Fruit fly (Drosophila melanogaster) whole organism, embryonic: ENCODE measurements around the gene CG34008.
A peak's percentile ranks its signal among the peaks of the same experiment; 100 is the strongest.

Experiments used
- Asciz ChIP-seq: fragments of 200-800 bp; sonication (Bioruptor generic); optimal IDR thresholded peaks from 2 replicates; lab custom pipeline; 2017; ENCODE audit warnings: missing biosample characterization, mild to moderate bottlenecking, missing genetic modification characterization, missing genetic modification reagents
- Atf6 ChIP-seq: fragments of 200-800 bp; sonication (Bioruptor generic); IDR thresholded peaks from 2 replicates; pipeline ENCODE4 v1.3.6; 2022; ENCODE audit warnings: missing biosample characterization, missing genetic modification characterization
- Blimp-1 ChIP-seq: fragments of 200-800 bp; sonication (Bioruptor generic); optimal IDR thresholded peaks from 3 replicates; lab custom pipeline; 2018; ENCODE audit warnings: missing biosample characterization, missing genetic modification characterization, mild to moderate bottlenecking, moderate library complexity, missing genetic modification reagents
- CG10543 ChIP-seq: fragments of 200-800 bp; sonication (Bioruptor generic); optimal IDR thresholded peaks from 3 replicates; lab custom pipeline; 2017; ENCODE audit warnings: missing biosample characterization, mild to moderate bottlenecking, missing genetic modification characterization, moderate library complexity
- CG13424 ChIP-seq: fragments of 200-800 bp; sonication (Bioruptor generic); optimal IDR thresholded peaks from 2 replicates; lab custom pipeline; 2019; ENCODE audit warnings: missing biosample characterization, mild to moderate bottlenecking, missing genetic modification characterization, moderate library complexity
- CG1529 ChIP-seq: fragments of 200-800 bp; sonication (Bioruptor generic); optimal IDR thresholded peaks from 3 replicates; lab custom pipeline; 2018; ENCODE audit warnings: missing biosample characterization, missing genetic modification characterization
- CG15479 ChIP-seq: fragments of 200-800 bp; sonication (Bioruptor generic); optimal IDR thresholded peaks from 3 replicates; lab custom pipeline; 2019; ENCODE audit warnings: missing biosample characterization, mild to moderate bottlenecking, missing genetic modification characterization, moderate library complexity
- CG15601 ChIP-seq: fragments of 200-800 bp; sonication (Bioruptor generic); optimal IDR thresholded peaks from 3 replicates; lab custom pipeline; 2019; ENCODE audit warnings: missing biosample characterization, mild to moderate bottlenecking, missing genetic modification characterization, moderate library complexity
- CG1603 ChIP-seq: fragments of 200-800 bp; sonication (Bioruptor generic); optimal IDR thresholded peaks from 2 replicates; lab custom pipeline; 2019; ENCODE audit warnings: missing biosample characterization, mild to moderate bottlenecking, missing genetic modification characterization, moderate library complexity
- CG17361 ChIP-seq: fragments of 200-800 bp; sonication (Bioruptor generic); IDR thresholded peaks from 3 replicates; pipeline ENCODE4 v1.3.6; 2022; ENCODE audit warnings: missing biosample characterization, missing genetic modification characterization
- CG18476 ChIP-seq: fragments of 200-800 bp; sonication (Bioruptor generic); optimal IDR thresholded peaks from 2 replicates; lab custom pipeline; 2016; ENCODE audit warnings: missing biosample characterization, mild to moderate bottlenecking, missing genetic modification characterization
- CG2202 ChIP-seq: fragments of 200-800 bp; sonication (Bioruptor generic); optimal IDR thresholded peaks from 2 replicates; lab custom pipeline; 2018; ENCODE audit warnings: missing biosample characterization, mild to moderate bottlenecking, missing genetic modification characterization
- CG2678 ChIP-seq: fragments of 200-800 bp; sonication (Bioruptor generic); optimal IDR thresholded peaks from 3 replicates; lab custom pipeline; 2019; ENCODE audit warnings: missing biosample characterization, mild to moderate bottlenecking, missing genetic modification characterization, moderate library complexity
- CG34376 ChIP-seq: fragments of 200-800 bp; sonication (Bioruptor generic); optimal IDR thresholded peaks from 2 replicates; lab custom pipeline; 2018; ENCODE audit warnings: missing biosample characterization, mild to moderate bottlenecking, missing genetic modification characterization
- CG3726 ChIP-seq: fragments of 200-800 bp; sonication (Bioruptor generic); IDR thresholded peaks from 3 replicates; pipeline ENCODE4, ENCODE4 v1.3.6; 2022; ENCODE audit warnings: missing biosample characterization, missing genetic modification characterization
- CG6813 ChIP-seq: fragments of 200-800 bp; sonication (Bioruptor generic); optimal IDR thresholded peaks from 2 replicates; lab custom pipeline; 2017; ENCODE audit warnings: missing biosample characterization, missing genetic modification characterization, mild to moderate bottlenecking, moderate library complexity, missing genetic modification reagents
- CG8089 ChIP-seq: fragments of 200-800 bp; sonication (Bioruptor generic); optimal IDR thresholded peaks from 3 replicates; lab custom pipeline; 2016; ENCODE audit warnings: missing biosample characterization, missing genetic modification characterization
- CG8290 ChIP-seq, 3 experiments: fragments of 200-800 bp; sonication (Bioruptor generic); optimal IDR thresholded peaks; 2 replicates each; lab custom pipeline; 2016 to 2019; ENCODE audit warnings: missing biosample characterization in 3 of 3, missing genetic modification characterization in 3 of 3, mild to moderate bottlenecking in 2 of 3, moderate library complexity in 1 of 3
- CG9817 ChIP-seq: fragments of 200-800 bp; sonication (Bioruptor generic); optimal IDR thresholded peaks from 2 replicates; lab custom pipeline; 2018; ENCODE audit warnings: missing biosample characterization, mild to moderate bottlenecking, missing genetic modification characterization, moderate library complexity
- D ChIP-seq, 2 experiments: fragments of 200-800 bp in 1 of 2; fragments of >200 bp in 1 of 2; sonication (Bioruptor generic) in 1 of 2; optimal IDR thresholded peaks; 2 replicates in 1 of 2; 3 replicates in 1 of 2; lab custom pipeline; 2017; ENCODE audit warnings: mild to moderate bottlenecking in 1 of 2, missing biosample characterization in 1 of 2, missing genetic modification characterization in 1 of 2, missing genetic modification reagents in 1 of 2
- Dbx ChIP-seq: fragments of 200-800 bp; sonication (Bioruptor generic); IDR thresholded peaks from 3 replicates; pipeline ENCODE4 v1.3.6; 2022; ENCODE audit warnings: missing biosample characterization, missing genetic modification characterization
- Fer1 ChIP-seq: fragments of 200-800 bp; sonication (Bioruptor generic); optimal IDR thresholded peaks from 2 replicates; lab custom pipeline; 2017; ENCODE audit warnings: missing biosample characterization, mild to moderate bottlenecking, missing genetic modification characterization
- HLH3B ChIP-seq: fragments of 200-800 bp; sonication (Bioruptor generic); IDR thresholded peaks from 2 replicates; pipeline ENCODE4 v1.3.6; 2022; ENCODE audit warnings: missing biosample characterization, missing genetic modification characterization
- HmgD ChIP-seq: fragments of 200-800 bp; sonication (Bioruptor generic); optimal IDR thresholded peaks from 3 replicates; lab custom pipeline; 2016; ENCODE audit warnings: missing biosample characterization, missing genetic modification characterization
- Kr ChIP-seq: fragments of 200-800 bp; sonication (Bioruptor generic); optimal IDR thresholded peaks from 2 replicates; lab custom pipeline; 2017; ENCODE audit warnings: missing biosample characterization, mild to moderate bottlenecking, missing genetic modification characterization
- Lhr ChIP-seq: fragments of 200-800 bp; sonication (Bioruptor generic); optimal IDR thresholded peaks from 3 replicates; lab custom pipeline; 2017; ENCODE audit warnings: mild to moderate bottlenecking, missing biosample characterization, missing genetic modification reagents, missing genetic modification characterization
- Meics ChIP-seq: fragments of 200-800 bp; sonication (Bioruptor generic); optimal IDR thresholded peaks from 2 replicates; lab custom pipeline; 2017; ENCODE audit warnings: missing biosample characterization, mild to moderate bottlenecking, missing genetic modification characterization
- Oaz ChIP-seq: fragments of 200-800 bp; sonication (Bioruptor generic); IDR thresholded peaks from 2 replicates; pipeline ENCODE4 v1.3.6; 2022; ENCODE audit warnings: missing biosample characterization, missing genetic modification characterization
- Spps ChIP-seq: fragments of 200-800 bp; sonication (Bioruptor generic); optimal IDR thresholded peaks from 2 replicates; lab custom pipeline; 2018; ENCODE audit warnings: missing biosample characterization, mild to moderate bottlenecking, missing genetic modification characterization
- Trl ChIP-seq, 3 experiments: fragments of >200 bp in 2 of 3; fragments of 200-800 bp in 1 of 3; sonication (Bioruptor generic) in 1 of 3; optimal IDR thresholded peaks; 2 replicates in 1 of 3; 3 replicates in 2 of 3; lab custom pipeline; 2016 to 2017; ENCODE audit warnings: missing biosample characterization in 1 of 3, missing genetic modification characterization in 1 of 3
- cad ChIP-seq: fragments of >200 bp; optimal IDR thresholded peaks from 2 replicates; lab custom pipeline; 2017; ENCODE audit warnings: missing biosample characterization, missing genetic modification characterization
- chn ChIP-seq: fragments of 200-800 bp; sonication (Bioruptor generic); optimal IDR thresholded peaks from 2 replicates; lab custom pipeline; 2016; ENCODE audit warnings: missing biosample characterization, missing genetic modification characterization
- danr ChIP-seq: fragments of 200-800 bp; sonication (Bioruptor generic); IDR thresholded peaks from 2 replicates; pipeline ENCODE4 v1.3.6; 2022; ENCODE audit warnings: missing biosample characterization, missing genetic modification characterization
- lab ChIP-seq: fragments of 200-800 bp; sonication (Bioruptor generic); optimal IDR thresholded peaks from 3 replicates; lab custom pipeline; 2017; ENCODE audit warnings: missing biosample characterization, missing genetic modification characterization, mild to moderate bottlenecking, moderate library complexity, missing genetic modification reagents
- lola ChIP-seq, 3 experiments: fragments of >200 bp in 2 of 3; fragments of 200-800 bp in 1 of 3; sonication (Bioruptor generic) in 1 of 3; optimal IDR thresholded peaks; 2 replicates each; lab custom pipeline; 2017 to 2019; ENCODE audit warnings: missing biosample characterization in 3 of 3, missing genetic modification characterization in 3 of 3, mild to moderate bottlenecking in 1 of 3, moderate library complexity in 1 of 3
- mirr ChIP-seq: fragments of 200-800 bp; sonication (Bioruptor generic); optimal IDR thresholded peaks from 3 replicates; lab custom pipeline; 2018; ENCODE audit warnings: missing biosample characterization, mild to moderate bottlenecking, missing genetic modification characterization
- nau ChIP-seq: fragments of 200-800 bp; sonication (Bioruptor generic); optimal IDR thresholded peaks from 3 replicates; lab custom pipeline; 2017; ENCODE audit warnings: missing biosample characterization, mild to moderate bottlenecking, missing genetic modification characterization, missing genetic modification reagents
- nerfin-1 ChIP-seq: fragments of 200-800 bp; sonication (Bioruptor generic); optimal IDR thresholded peaks from 3 replicates; lab custom pipeline; 2019; ENCODE audit warnings: missing biosample characterization, mild to moderate bottlenecking, missing genetic modification characterization, moderate library complexity
- phol ChIP-seq: fragments of 200-800 bp; sonication (Bioruptor generic); optimal IDR thresholded peaks from 3 replicates; lab custom pipeline; 2018; ENCODE audit warnings: missing biosample characterization, mild to moderate bottlenecking, missing genetic modification characterization, moderate library complexity
- sc ChIP-seq, 3 experiments: fragments of >200 bp in 2 of 3; fragments of 200-800 bp in 1 of 3; sonication (Bioruptor generic) in 1 of 3; optimal IDR thresholded peaks; 2 replicates in 2 of 3; 3 replicates in 1 of 3; lab custom pipeline; 2017; ENCODE audit warnings: mild to moderate bottlenecking in 1 of 3, missing biosample characterization in 1 of 3, missing genetic modification characterization in 1 of 3, missing genetic modification reagents in 1 of 3
- scrt ChIP-seq: fragments of 200-800 bp; sonication (Bioruptor generic); optimal IDR thresholded peaks from 2 replicates; lab custom pipeline; 2018; ENCODE audit warnings: missing biosample characterization, mild to moderate bottlenecking, missing genetic modification characterization, moderate library complexity
- sim ChIP-seq: fragments of 200-800 bp; sonication (Bioruptor generic); IDR thresholded peaks from 2 replicates; pipeline ENCODE4 v1.3.6; 2022; ENCODE audit warnings: missing biosample characterization, missing genetic modification characterization
- sob ChIP-seq: fragments of 200-800 bp; sonication (Bioruptor generic); IDR thresholded peaks from 2 replicates; pipeline ENCODE4 v1.3.6; 2022; ENCODE audit warnings: missing biosample characterization, missing genetic modification characterization
- wdn ChIP-seq: fragments of 200-800 bp; sonication (Bioruptor generic); IDR thresholded peaks from 2 replicates; pipeline ENCODE4 v1.3.6; 2022; ENCODE audit warnings: missing biosample characterization, missing genetic modification characterization
- wor ChIP-seq: fragments of 200-800 bp; sonication (Bioruptor generic); IDR thresholded peaks from 2 replicates; pipeline ENCODE4 v1.3.6; 2022; ENCODE audit warnings: missing biosample characterization, missing genetic modification characterization

Gene CG34008

DNA sequence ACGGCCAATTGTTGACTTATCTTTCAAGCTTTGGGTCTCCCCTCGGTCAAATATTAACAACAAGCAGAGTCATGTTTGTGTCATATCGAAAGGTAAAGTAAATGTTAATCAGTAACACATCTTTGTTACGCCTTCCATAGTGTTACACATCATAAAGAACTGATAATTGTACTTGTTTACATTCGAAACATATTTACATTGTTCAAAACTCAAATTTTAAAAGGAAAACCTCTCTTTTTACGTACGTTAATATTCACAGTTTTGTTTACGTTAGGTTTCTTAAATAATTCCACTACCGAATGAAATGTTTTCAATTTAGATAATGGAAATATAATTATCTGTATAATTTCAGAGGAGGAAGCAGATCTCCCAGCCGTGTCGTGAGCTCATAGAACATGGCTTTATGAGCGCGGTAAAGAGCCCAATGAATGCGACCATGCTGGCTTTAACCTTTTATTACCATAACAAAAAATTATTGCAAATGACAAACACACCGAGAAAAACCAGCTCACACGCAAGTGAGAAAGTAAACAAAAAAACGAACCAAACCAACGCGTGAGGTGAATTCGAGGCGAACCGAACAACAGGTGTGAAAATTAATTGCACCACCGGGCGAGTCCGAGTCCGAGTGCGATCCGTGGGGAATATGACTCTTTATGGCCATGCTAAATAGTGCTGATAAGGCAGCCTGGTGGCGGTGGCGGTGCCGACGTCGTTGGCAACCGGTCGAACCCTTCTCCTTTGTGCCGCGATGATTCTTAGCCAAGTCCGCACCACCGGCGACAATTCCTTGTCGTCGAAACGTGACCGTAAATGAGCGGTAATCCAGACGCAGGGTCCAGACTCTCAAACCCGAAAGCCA lies 38.8 kb downstream of the CG34008 start (continued):
- TF ChIP-seq CG1603 (tag; lab: Kevin White, UChicago) (peak; percentile 48), Kr (GFP tag; lab: Kevin White, UChicago) (peak; percentile 74), CG15479 (GFP tag; lab: Kevin White, UChicago) (peak; percentile 83), lola (GFP tag; optimal IDR thresholded peaks at IDR 0.05; lab: Kevin White, UChicago) (peak in 1 of 3 experiments; percentile 58), CG13424 (tag; lab: Kevin White, UChicago) (peak; percentile 37), CG15601 (tag; lab: Kevin White, UChicago) (peak; percentile 81), Dbx (GFP tag; lab: Robert Waterston, UW) (no peak), CG3726 (no peak), sob (GFP tag; lab: Robert Waterston, UW) (peak; percentile 49), Asciz (GFP tag; lab: Kevin White, UChicago) (peak; percentile 82), lab (GFP tag; lab: Kevin White, UChicago) (peak; percentile 7), Meics (peak; percentile 9), sc (optimal IDR thresholded peaks at IDR 0.05; lab: Kevin White, UChicago) (no peak), sc (GFP tag; optimal IDR thresholded peaks at IDR 0.05; lab: Kevin White, UChicago) (peak; percentile 14), danr (GFP tag; lab: Robert Waterston, UW) (no peak), sim (GFP tag; lab: Robert Waterston, UW) (0 out of 2 replicates have a peak, but pooled peaks have one; percentile 22), Trl (optimal IDR thresholded peaks at IDR 0.05; lab: Kevin White, UChicago) (no peak), Trl (GFP tag; optimal IDR thresholded peaks at IDR 0.05; lab: Kevin White, UChicago) (peak; percentile 34), CG10543 (GFP tag; lab: Kevin White, UChicago) (peak; percentile 9), nerfin-1 (no peak), mirr (GFP tag; lab: Kevin White, UChicago) (no peak), CG9817 (tag; lab: Kevin White, UChicago) (peak; percentile 32), Atf6 (GFP tag; lab: Robert Waterston, UW) (peak; percentile 59), Spps (peak; percentile 20), phol (tag; lab: Kevin White, UChicago) (no peak), nau (no peak), D (optimal IDR thresholded peaks at IDR 0.05; lab: Kevin White, UChicago) (no peak), D (GFP tag; optimal IDR thresholded peaks at IDR 0.05; lab: Kevin White, UChicago) (peak; percentile 58), cad (peak; percentile 77), scrt (peak; percentile 47), CG18476 (peak; percentile 22), CG6813 (GFP tag; lab: Kevin White, UChicago) (peak; percentile 77), CG8089 (GFP tag; lab: Kevin White, UChicago) (no peak), Lhr (peak; percentile 15), CG2202 (tag; lab: Kevin White, UChicago) (peak; percentile 77), HLH3B (GFP tag; lab: Robert Waterston, UW) (peak; percentile 49; the same call in 1 of the 2 replicates), CG1529 (peak; percentile 71), Blimp-1 (peak; percentile 52), Oaz (GFP tag; lab: Robert Waterston, UW) (no peak), HmgD (GFP tag; lab: Kevin White, UChicago) (no peak), chn (GFP tag; lab: Kevin White, UChicago) (no peak), CG17361 (GFP tag; lab: Robert Waterston, UW) (peak; percentile 42; the same call in 2 of the 3 replicates), wdn (GFP tag; lab: Robert Waterston, UW) (no peak), Fer1 (GFP tag; lab: Kevin White, UChicago) (peak; percentile 4), wor (GFP tag; lab: Robert Waterston, UW) (no peak), CG2678 (tag; lab: Kevin White, UChicago) (peak; percentile 44), CG8290 (GFP tag; optimal IDR thresholded peaks at IDR 0.05; lab: Kevin White, UChicago) (no peak), CG8290 (tag; optimal IDR thresholded peaks at IDR 0.05; lab: Kevin White, UChicago) (peak in 1 of 2 experiments; percentile 39), CG34376 (GFP tag; lab: Kevin White, UChicago) (no peak)
